Worm (Caenorhabditis elegans): ENCODE results near the gene hpo-40.

DNA sequence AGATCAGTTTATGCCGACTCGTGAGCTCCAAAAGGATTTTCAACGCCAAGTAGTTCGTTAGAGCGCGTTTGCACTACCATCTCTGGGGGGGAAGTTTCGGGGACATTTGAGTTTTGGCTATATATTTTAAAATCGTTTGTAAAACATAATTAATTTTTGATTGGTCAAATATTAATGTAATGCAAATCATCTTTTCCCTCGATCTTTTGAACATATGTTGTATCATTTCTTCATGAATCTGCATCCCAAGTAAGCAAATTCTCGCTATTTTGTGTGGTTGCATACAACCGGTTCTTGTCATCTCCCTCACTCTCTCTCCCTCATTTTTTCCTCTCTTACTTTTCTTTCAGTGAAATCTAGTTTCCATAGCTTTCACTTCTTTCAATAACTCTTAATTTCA, 34.6 kb upstream of the hpo-40 start:
- TF ChIP-seq ham-2 (GFP tag; optimal IDR thresholded peaks at IDR 0.05), result no peak
- no peak for TF ChIP-seq ztf-11 (tag; optimal IDR thresholded peaks at IDR 0.05)
- TF ChIP-seq unc-62 (GFP tag; optimal IDR thresholded peaks at IDR 0.05), result no peak
- peak; percentile 61 for TF ChIP-seq nhr-237 (tag; optimal IDR thresholded peaks at IDR 0.05)
- no peak for TF ChIP-seq flh-1 (GFP tag; optimal IDR thresholded peaks at IDR 0.05)
- no peak for TF ChIP-seq cnd-1 (tag; optimal IDR thresholded peaks at IDR 0.05)
- TF ChIP-seq nhr-12 (tag; optimal IDR thresholded peaks at IDR 0.05), result no peak
- TF ChIP-seq unc-39 (tag; optimal IDR thresholded peaks at IDR 0.05), result no peak
